Worm (Caenorhabditis elegans) whole organism, L3 larva: ENCODE results near the gene C45G9.10.

ENCODE experiments used
- ama-1 ChIP-seq: fragments of 150-350 bp; optimal IDR thresholded peaks from 2 replicates; lab custom pipeline; 2018
- egl-27 ChIP-seq: sonication (generic microtip); optimal IDR thresholded peaks from 4 replicates; lab custom pipeline; 2017; ENCODE audit warnings: missing biosample characterization, missing genetic modification reagents, missing genetic modification characterization
- fkh-10 ChIP-seq: sonication (generic microtip); optimal IDR thresholded peaks from 2 replicates; lab custom pipeline; 2017; ENCODE audit warnings: missing biosample characterization, missing genetic modification reagents, missing genetic modification characterization
- nfya-1 ChIP-seq: sonication (generic microtip); optimal IDR thresholded peaks from 2 replicates; lab custom pipeline; 2017; ENCODE audit warnings: missing genetic modification characterization, mild to moderate bottlenecking, missing compliant biosample characterization, antibody characterized with exemption, moderate library complexity; ENCODE audit not compliant: insufficient read depth
- nhr-28 ChIP-seq: fragments of 150-350 bp; optimal IDR thresholded peaks from 2 replicates; lab custom pipeline; 2014; ENCODE audit warnings: missing biosample characterization, missing genetic modification characterization
- pqm-1 ChIP-seq: fragments of 150-350 bp; optimal IDR thresholded peaks from 2 replicates; lab custom pipeline; 2017; ENCODE audit warnings: missing biosample characterization, missing genetic modification characterization, inconsistent platforms
- unc-62 ChIP-seq: fragments of 150-350 bp; sonication (generic microtip); optimal IDR thresholded peaks from 4 replicates; lab custom pipeline; 2014; ENCODE audit warnings: missing biosample characterization, missing genetic modification reagents, missing genetic modification characterization
- ztf-11 ChIP-seq: fragments of 150-350 bp; optimal IDR thresholded peaks from 2 replicates; lab custom pipeline; 2014; ENCODE audit warnings: missing biosample characterization, missing genetic modification characterization

ce11 chrIII:5061798-5062197 is at the start of gene C45G9.10:
- TF ChIP-seq ztf-11 (tag; lab: Kevin White, UChicago) (no peak), fkh-10 (no peak), egl-27 (no peak), ama-1 (lab: Kevin White, UChicago) (no peak), pqm-1 (no peak), nhr-28 (tag; lab: Kevin White, UChicago) (no peak), unc-62 (GFP tag; lab: Kevin White, UChicago) (no peak), nfya-1 (tag; lab: Kevin White, UChicago) (no peak)
